Worm (Caenorhabditis elegans) whole organism, L4/young adult: ENCODE results near the gene lcmt-1.
"Not testable (repeated sequence)": the region's sequence is repeated elsewhere in the genome, so short reads cannot be mapped to it uniquely, and the experiment has no call there.

Experiments
- dao-5 ChIP-seq: sonication (generic microtip); optimal IDR thresholded peaks from 2 replicates; lab custom pipeline; 2016; ENCODE audit warnings: missing genotype, missing genetic modification characterization, moderate library complexity, missing compliant biosample characterization
- him-1 ChIP-seq: sonication (generic microtip); optimal IDR thresholded peaks from 2 replicates; lab custom pipeline; 2016; ENCODE audit warnings: missing genotype, missing genetic modification reagents, missing genetic modification characterization, missing compliant biosample characterization

- TF ChIP-seq him-1, result not testable (repeated sequence)
- TF ChIP-seq dao-5 (tag; lab: Kevin White, UChicago), result peak; percentile 75
These were observed 26.1 kb downstream of the lcmt-1 start for ce11 chrIII:4369381-4369809.
